Worm (Caenorhabditis elegans): ENCODE data around the gene lron-14.
A peak's percentile ranks its signal among the peaks of the same experiment; 100 is the strongest.

DNA sequence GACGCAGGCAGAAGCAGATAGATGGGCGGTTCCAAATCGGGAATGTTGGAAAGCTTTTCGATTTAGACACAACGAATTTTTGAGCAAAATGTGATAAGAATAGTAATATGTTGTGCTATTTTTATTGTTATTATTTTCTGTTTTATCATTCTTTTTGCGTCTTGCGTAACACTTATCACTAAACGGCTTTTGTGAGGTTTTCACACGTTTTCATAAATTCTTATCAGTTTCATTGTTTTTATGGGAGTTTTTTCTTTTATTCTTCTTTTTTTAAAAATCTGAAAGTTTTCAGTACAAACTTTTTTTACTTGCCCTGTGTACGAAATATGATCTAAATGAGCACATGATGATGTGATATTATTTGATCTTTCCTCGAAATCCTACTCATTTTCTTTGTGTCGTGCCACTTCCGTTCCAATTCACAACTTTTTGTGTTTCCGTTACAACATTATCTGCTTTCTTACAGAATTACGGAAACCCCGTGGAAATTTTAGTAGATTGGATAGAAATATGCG lies 26.0 kb downstream of the lron-14 start, which contains the start of gene fbl-1:
- TF ChIP-seq tra-1 (GFP tag; IDR thresholded peaks at IDR 0.05) = no peak
- no peak for TF ChIP-seq lin-13 (GFP tag; optimal IDR thresholded peaks at IDR 0.05)
- peak in 1 of 2 experiments; percentile 71 for TF ChIP-seq unc-62 (GFP tag; optimal IDR thresholded peaks at IDR 0.05 in 1 of 2)
- no peak for TF ChIP-seq unc-62 (tag; optimal IDR thresholded peaks at IDR 0.05)
- TF ChIP-seq skn-1 (tag; optimal IDR thresholded peaks at IDR 0.05) = no peak
- TF ChIP-seq egl-43 (GFP tag; IDR thresholded peaks at IDR 0.05) = no peak
- no peak for TF ChIP-seq pha-4 (GFP tag; IDR thresholded peaks at IDR 0.05)
- no peak for TF ChIP-seq pha-4 (tag; optimal IDR thresholded peaks at IDR 0.05)
- TF ChIP-seq R02D3.7 (tag; optimal IDR thresholded peaks at IDR 0.05) = no peak
- no peak for TF ChIP-seq egl-27 (tag; optimal IDR thresholded peaks at IDR 0.05)
- no peak for TF ChIP-seq F37D6.2 (tag; optimal IDR thresholded peaks at IDR 0.05)
- no peak for TF ChIP-seq mdl-1 (tag; optimal IDR thresholded peaks at IDR 0.05)
